Worm (Caenorhabditis elegans) whole organism, L4 larva: ENCODE results near the gene C13F10.8.

Experiments used
- Y75B8A.6 ChIP-seq: fragments of 200-800 bp; sonication (Bioruptor generic); IDR thresholded peaks from 2 replicates; pipeline ENCODE4 v1.3.6; 2022; ENCODE audit warnings: missing genetic modification reagents, missing genetic modification characterization, missing compliant biosample characterization
- ama-1 ChIP-seq: fragments of 150-350 bp; optimal IDR thresholded peaks from 2 replicates; lab custom pipeline; 2014; ENCODE audit warnings: inconsistent platforms, mixed read lengths
- daf-16 ChIP-seq, 3 experiments: sonication (generic microtip); optimal IDR thresholded peaks; 2 replicates each; lab custom pipeline; 2016 to 2017; ENCODE audit warnings: missing genetic modification characterization in 3 of 3, missing genetic modification reagents in 3 of 3, mild to moderate bottlenecking in 2 of 3, missing compliant biosample characterization in 2 of 3, missing biosample characterization in 1 of 3, moderate library complexity in 1 of 3
- nhr-28 ChIP-seq: fragments of 150-350 bp; optimal IDR thresholded peaks from 2 replicates; lab custom pipeline; 2014; ENCODE audit warnings: missing biosample characterization, missing genetic modification characterization
- pqm-1 ChIP-seq: sonication (generic microtip); optimal IDR thresholded peaks from 2 replicates; lab custom pipeline; 2017; ENCODE audit warnings: missing biosample characterization, missing genetic modification characterization

DNA sequence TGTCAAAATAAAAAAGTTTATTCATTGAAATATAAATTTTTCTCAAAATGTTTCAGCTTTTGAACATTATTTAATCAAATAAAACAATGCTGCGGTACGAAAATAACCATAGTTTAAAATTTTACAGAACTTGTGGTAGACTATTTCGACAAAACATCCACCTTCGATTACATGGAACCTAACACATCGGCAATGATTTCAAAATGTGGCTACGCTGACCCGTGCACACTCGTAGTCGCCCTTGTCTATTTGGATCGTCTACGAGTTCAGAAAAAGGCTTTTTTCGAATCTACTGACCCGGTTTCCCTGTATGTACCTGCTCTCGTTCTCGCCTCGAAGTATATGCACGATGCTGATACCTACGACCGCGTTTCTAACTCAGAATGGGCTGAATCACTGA lies 23.8 kb downstream of the C13F10.8 start:
- TF ChIP-seq ama-1 (lab: Kevin White, UChicago) (no peak), daf-16 (GFP tag; optimal IDR thresholded peaks at IDR 0.05; lab: Kevin White, UChicago) (no peak), daf-16 (tag; optimal IDR thresholded peaks at IDR 0.05; lab: Kevin White, UChicago) (no peak), Y75B8A.6 (GFP tag; lab: Robert Waterston, UW) (no peak), pqm-1 (tag; lab: Kevin White, UChicago) (no peak), nhr-28 (tag; lab: Kevin White, UChicago) (no peak)
